In genomic region chr3R:19023862-19024261, dm6 we compare ENCODE assay signal across 4 fruit fly cellular contexts.
TF ChIP-seq lines count a peak whose summit lies in the region.

Gene CG6005, minus strand, starts transcription at chr3R:19024030.
Gene CG14286, plus strand, starts transcription at chr3R:19024092.

TF ChIP-seq in whole organism, adult, 20 proteins besides CTCF, POLR2A, EP300 and RAD21 (continued from another document):
- TF ChIP-seq bab1 (GFP tag; optimal IDR thresholded peaks at IDR 0.05; lab: Kevin White, UChicago): peak; percentile 18
TF ChIP-seq in whole organism, adult: peak in this region for 10.

TF ChIP-seq in whole organism, embryonic, 481 proteins besides CTCF, POLR2A, EP300 and RAD21 (continued from another document and continues in another):
- TF ChIP-seq C15 (GFP tag; IDR thresholded peaks at IDR 0.05; lab: Robert Waterston, UW) (no peak), Dbx (GFP tag; IDR thresholded peaks at IDR 0.05; lab: Robert Waterston, UW) (peak; percentile 71), Rfx (GFP tag; IDR thresholded peaks at IDR 0.05; lab: Robert Waterston, UW) (peak; percentile 93), Hr3 (GFP tag; optimal IDR thresholded peaks at IDR 0.05; lab: Kevin White, UChicago) (peak; percentile 54), CG14014 (GFP tag; IDR thresholded peaks at IDR 0.05; lab: Robert Waterston, UW) (peak; percentile 68; the same call in 1 of the 2 replicates), Jarid2 (GFP tag; optimal IDR thresholded peaks at IDR 0.05; lab: Kevin White, UChicago) (no peak), nmo (GFP tag; optimal IDR thresholded peaks at IDR 0.05; lab: Kevin White, UChicago) (peak; percentile 38), dysf (GFP tag; IDR thresholded peaks at IDR 0.05; lab: Robert Waterston, UW) (peak; percentile 64; the same call in 2 of the 3 replicates), HmgZ (tag; optimal IDR thresholded peaks at IDR 0.05; lab: Kevin White, UChicago) (peak; percentile 80), hbn (GFP tag; IDR thresholded peaks at IDR 0.05; lab: Robert Waterston, UW; ENCODE audit: partially characterized antibody) (peak; percentile 80), exex (tag; optimal IDR thresholded peaks at IDR 0.05; lab: Kevin White, UChicago) (no peak), ase (GFP tag; IDR thresholded peaks at IDR 0.05; lab: Robert Waterston, UW) (peak; percentile 64; the same call in 1 of the 3 replicates), Atf-2 (GFP tag; optimal IDR thresholded peaks at IDR 0.05; lab: Kevin White, UChicago) (peak; percentile 49), mam (GFP tag; optimal IDR thresholded peaks at IDR 0.05; lab: Kevin White, UChicago) (peak; percentile 69), CG18619 (GFP tag; optimal IDR thresholded peaks at IDR 0.05; lab: Kevin White, UChicago) (peak; percentile 45), CG2116 (GFP tag; optimal IDR thresholded peaks at IDR 0.05; lab: Kevin White, UChicago) (peak; percentile 53), tgo (GFP tag; IDR thresholded peaks at IDR 0.05; lab: Robert Waterston, UW) (peak; percentile 73), Xrp1 (GFP tag; IDR thresholded peaks at IDR 0.05; lab: Robert Waterston, UW) (peak; percentile 70), CG17802 (tag; optimal IDR thresholded peaks at IDR 0.05; lab: Kevin White, UChicago) (no peak), ac (GFP tag; optimal IDR thresholded peaks at IDR 0.05; lab: Kevin White, UChicago) (no peak), croc (GFP tag; conservative IDR thresholded peaks at IDR 0.05; lab: Robert Waterston, UW) (no peak; the same call in 2 of the 3 replicates), CG6791 (GFP tag; IDR thresholded peaks at IDR 0.05; lab: Robert Waterston, UW; ENCODE audit: partially characterized antibody) (peak; percentile 74), CG11723 (GFP tag; optimal IDR thresholded peaks at IDR 0.05; lab: Kevin White, UChicago) (no peak), CG31224 (GFP tag; IDR thresholded peaks at IDR 0.05; lab: Robert Waterston, UW) (peak; percentile 59; the same call in 1 of the 2 replicates), gem (tag; optimal IDR thresholded peaks at IDR 0.05; lab: Kevin White, UChicago) (no peak), Oaz (GFP tag; IDR thresholded peaks at IDR 0.05; lab: Robert Waterston, UW) (no peak), seq (GFP tag; IDR thresholded peaks at IDR 0.05; lab: Robert Waterston, UW) (peak; percentile 63; the same call in 1 of the 2 replicates), CG7963 (GFP tag; IDR thresholded peaks at IDR 0.05; lab: Robert Waterston, UW; ENCODE audit: partially characterized antibody) (peak; percentile 64; the same call in 1 of the 3 replicates), Sry-β (GFP tag; optimal IDR thresholded peaks at IDR 0.05; lab: Kevin White, UChicago) (no peak), CG18764 (GFP tag; optimal IDR thresholded peaks at IDR 0.05; lab: Kevin White, UChicago) (peak; percentile 4), phol (tag; optimal IDR thresholded peaks at IDR 0.05; lab: Kevin White, UChicago) (no peak), pan (optimal IDR thresholded peaks at IDR 0.05; lab: Kevin White, UChicago) (no peak), pan (GFP tag; optimal IDR thresholded peaks at IDR 0.05 in 1 of 2, IDR thresholded peaks at IDR 0.05 in 1 of 2) (peak in 1 of 2 experiments; percentile 75), CG9932 (GFP tag; IDR thresholded peaks at IDR 0.05; lab: Robert Waterston, UW) (peak; percentile 93), so (GFP tag; IDR thresholded peaks at IDR 0.05; lab: Robert Waterston, UW) (0 out of 3 replicates have a peak, but pooled peaks have one; percentile 47), btn (GFP tag; optimal IDR thresholded peaks at IDR 0.05; lab: Kevin White, UChicago) (no peak), gsb-n (tag; optimal IDR thresholded peaks at IDR 0.05; lab: Kevin White, UChicago) (peak; percentile 80), cato (GFP tag; optimal IDR thresholded peaks at IDR 0.05; lab: Kevin White, UChicago; ENCODE audit: borderline replicate concordance) (no peak), oc (tag; optimal IDR thresholded peaks at IDR 0.05; lab: Kevin White, UChicago) (no peak), ab (GFP tag; optimal IDR thresholded peaks at IDR 0.05; lab: Kevin White, UChicago) (no peak), ranshi (GFP tag; IDR thresholded peaks at IDR 0.05; lab: Robert Waterston, UW) (peak; percentile 52; the same call in 1 of the 2 replicates)

TF ChIP-seq in whole organism, prepupa, 60 proteins besides CTCF, POLR2A, EP300 and RAD21 (continued from another document):
- TF ChIP-seq CG6792 (GFP tag; optimal IDR thresholded peaks at IDR 0.05; lab: Kevin White, UChicago) (peak; percentile 14), dsx (GFP tag; optimal IDR thresholded peaks at IDR 0.05; lab: Kevin White, UChicago; ENCODE audit: poor library complexity, severe bottlenecking) (no peak), Hr38 (GFP tag; optimal IDR thresholded peaks at IDR 0.05; lab: Kevin White, UChicago) (no peak), fkh (GFP tag; optimal IDR thresholded peaks at IDR 0.05; lab: Kevin White, UChicago) (peak; percentile 66), ss (GFP tag; optimal IDR thresholded peaks at IDR 0.05; lab: Kevin White, UChicago) (no peak), CG1621 (tag; optimal IDR thresholded peaks at IDR 0.05; lab: Kevin White, UChicago) (no peak), CG31627 (GFP tag; optimal IDR thresholded peaks at IDR 0.05; lab: Kevin White, UChicago) (peak; percentile 63), spab (GFP tag; optimal IDR thresholded peaks at IDR 0.05; lab: Kevin White, UChicago) (no peak), pdm3 (GFP tag; optimal IDR thresholded peaks at IDR 0.05; lab: Kevin White, UChicago) (peak; percentile 59), CG10631 (GFP tag; optimal IDR thresholded peaks at IDR 0.05; lab: Kevin White, UChicago) (no peak), lz (GFP tag; optimal IDR thresholded peaks at IDR 0.05; lab: Kevin White, UChicago) (peak; percentile 42), vri (GFP tag; optimal IDR thresholded peaks at IDR 0.05; lab: Kevin White, UChicago) (peak; percentile 13), CG11762 (GFP tag; optimal IDR thresholded peaks at IDR 0.05; lab: Kevin White, UChicago; ENCODE audit: insufficient read depth) (no peak), CG3032 (tag; optimal IDR thresholded peaks at IDR 0.05; lab: Kevin White, UChicago) (no peak)

TF ChIP-seq in whole organism, wandering third instar larva, 38 proteins besides CTCF, POLR2A, EP300 and RAD21 (continued from another document):
- TF ChIP-seq HLH106 (tag; optimal IDR thresholded peaks at IDR 0.05; lab: Kevin White, UChicago) (peak; percentile 17), usp (GFP tag; optimal IDR thresholded peaks at IDR 0.05; lab: Kevin White, UChicago) (no peak), Sp1 (GFP tag; optimal IDR thresholded peaks at IDR 0.05; lab: Kevin White, UChicago) (peak; percentile 2), h (GFP tag; optimal IDR thresholded peaks at IDR 0.05; lab: Kevin White, UChicago) (peak; percentile 49), Abd-B (GFP tag; optimal IDR thresholded peaks at IDR 0.05; lab: Kevin White, UChicago) (no peak), Dif (GFP tag; optimal IDR thresholded peaks at IDR 0.05; lab: Kevin White, UChicago; ENCODE audit: partially characterized antibody) (no peak)
